Fruit fly (Drosophila melanogaster) whole organism, prepupa: ENCODE results near the gene CG6661.

ENCODE experiments used
- Blimp-1 ChIP-seq: fragments of 200-800 bp; sonication (Bioruptor generic); optimal IDR thresholded peaks from 3 replicates; lab custom pipeline; 2017; ENCODE audit warnings: missing biosample characterization, missing genetic modification characterization, mild to moderate bottlenecking, moderate library complexity, missing genetic modification reagents
- CG10669 ChIP-seq: fragments of 200-800 bp; sonication (Bioruptor generic); optimal IDR thresholded peaks from 3 replicates; lab custom pipeline; 2018; ENCODE audit warnings: missing biosample characterization, mild to moderate bottlenecking, missing genetic modification characterization, moderate library complexity
- CG15336 ChIP-seq: fragments of 200-800 bp; sonication (Bioruptor generic); IDR thresholded peaks from 2 replicates; pipeline ENCODE4 v1.3.6; 2022; ENCODE audit warnings: missing biosample characterization, missing genetic modification characterization
- CG1621 ChIP-seq: fragments of 200-800 bp; sonication (Bioruptor generic); optimal IDR thresholded peaks from 3 replicates; lab custom pipeline; 2018; ENCODE audit warnings: missing biosample characterization, mild to moderate bottlenecking, missing genetic modification characterization
- CG3032 ChIP-seq: fragments of 200-800 bp; optimal IDR thresholded peaks from 2 replicates; lab custom pipeline; 2019; ENCODE audit warnings: missing biosample characterization, mild to moderate bottlenecking, missing genetic modification characterization, moderate library complexity
- CG31627 ChIP-seq: fragments of 200-800 bp; sonication (Bioruptor generic); optimal IDR thresholded peaks from 3 replicates; lab custom pipeline; 2016; ENCODE audit warnings: missing biosample characterization, missing genetic modification characterization
- CG34406 ChIP-seq: fragments of 200-800 bp; sonication (Bioruptor generic); optimal IDR thresholded peaks from 3 replicates; lab custom pipeline; 2016; ENCODE audit warnings: missing biosample characterization, missing genetic modification characterization
- CG3919 ChIP-seq: fragments of 200-800 bp; sonication (Bioruptor generic); optimal IDR thresholded peaks from 3 replicates; lab custom pipeline; 2016; ENCODE audit warnings: missing biosample characterization, missing genetic modification characterization
- CG6276 ChIP-seq: fragments of 200-800 bp; sonication (Bioruptor generic); optimal IDR thresholded peaks from 2 replicates; lab custom pipeline; 2017; ENCODE audit warnings: missing biosample characterization, mild to moderate bottlenecking, missing genetic modification characterization
- CG6792 ChIP-seq: fragments of 200-800 bp; sonication (Bioruptor generic); optimal IDR thresholded peaks from 3 replicates; lab custom pipeline; 2016; ENCODE audit warnings: missing biosample characterization, missing genetic modification characterization
- CG6808 ChIP-seq: fragments of 200-800 bp; sonication (Bioruptor generic); optimal IDR thresholded peaks from 3 replicates; lab custom pipeline; 2017; ENCODE audit warnings: missing biosample characterization, missing genetic modification characterization, mild to moderate bottlenecking, moderate library complexity, missing genetic modification reagents
- CG7368 ChIP-seq: fragments of 200-800 bp; sonication (Bioruptor generic); optimal IDR thresholded peaks from 3 replicates; lab custom pipeline; 2016; ENCODE audit warnings: missing biosample characterization, missing genetic modification characterization
- Eip75B ChIP-seq: fragments of 200-800 bp; sonication (Bioruptor generic); optimal IDR thresholded peaks from 3 replicates; lab custom pipeline; 2016; ENCODE audit warnings: missing biosample characterization, missing genetic modification characterization
- Eip78C ChIP-seq: fragments of 200-800 bp; sonication (Bioruptor generic); peaks from one replicate; lab custom pipeline; 2016; ENCODE audit warnings: missing biosample characterization, missing genetic modification characterization
- Eip93F ChIP-seq: fragments of 200-800 bp; sonication (Bioruptor generic); optimal IDR thresholded peaks from 2 replicates; lab custom pipeline; 2016; ENCODE audit warnings: missing biosample characterization, mild to moderate bottlenecking, missing genetic modification characterization
- Ets96B ChIP-seq: fragments of 200-800 bp; optimal IDR thresholded peaks from 2 replicates; lab custom pipeline; 2019; ENCODE audit warnings: missing biosample characterization, mild to moderate bottlenecking, missing genetic modification characterization, moderate library complexity
- Gug ChIP-seq: fragments of 200-800 bp; sonication (Bioruptor generic); IDR thresholded peaks from 2 replicates; pipeline ENCODE4 v1.3.6; 2022; ENCODE audit warnings: missing biosample characterization, missing genetic modification characterization
- Hr38 ChIP-seq: sonication (Bioruptor generic); optimal IDR thresholded peaks from 2 replicates; lab custom pipeline; 2016; ENCODE audit warnings: missing biosample characterization, missing genetic modification characterization
- Hr39 ChIP-seq: fragments of 200-800 bp; sonication (Bioruptor generic); optimal IDR thresholded peaks from 2 replicates; lab custom pipeline; 2016; ENCODE audit warnings: missing biosample characterization, missing genetic modification characterization
- Hr4 ChIP-seq: fragments of 200-800 bp; sonication (Bioruptor generic); optimal IDR thresholded peaks from 3 replicates; lab custom pipeline; 2016; ENCODE audit warnings: missing biosample characterization, missing genetic modification characterization
- Lpt ChIP-seq: fragments of 200-800 bp; sonication (Bioruptor generic); optimal IDR thresholded peaks from 3 replicates; lab custom pipeline; 2016; ENCODE audit warnings: missing biosample characterization, missing genetic modification characterization
- Met ChIP-seq: fragments of 200-800 bp; sonication (Bioruptor generic); optimal IDR thresholded peaks from 3 replicates; lab custom pipeline; 2016; ENCODE audit warnings: missing biosample characterization, missing genetic modification characterization
- OdsH ChIP-seq: fragments of 200-800 bp; sonication (Bioruptor generic); optimal IDR thresholded peaks from 3 replicates; lab custom pipeline; 2016; ENCODE audit warnings: missing biosample characterization, missing genetic modification characterization
- Sox14 ChIP-seq: fragments of 200-800 bp; sonication (Bioruptor generic); optimal IDR thresholded peaks from 3 replicates; lab custom pipeline; 2016; ENCODE audit warnings: missing biosample characterization, missing genetic modification characterization
- Sox15 ChIP-seq: fragments of 200-800 bp; sonication (Bioruptor generic); optimal IDR thresholded peaks from 3 replicates; lab custom pipeline; 2016; ENCODE audit warnings: missing biosample characterization, missing genetic modification characterization
- acj6 ChIP-seq: fragments of 200-800 bp; sonication (Bioruptor generic); optimal IDR thresholded peaks from 3 replicates; lab custom pipeline; 2016; ENCODE audit warnings: missing biosample characterization, missing genetic modification characterization
- dac ChIP-seq: fragments of 200-800 bp; sonication (Bioruptor generic); optimal IDR thresholded peaks from 2 replicates; lab custom pipeline; 2017; ENCODE audit warnings: missing biosample characterization, mild to moderate bottlenecking, missing genetic modification characterization
- eg ChIP-seq: fragments of 200-800 bp; sonication (Bioruptor generic); IDR thresholded peaks from 3 replicates; pipeline ENCODE4 v1.3.6; 2022; ENCODE audit warnings: missing biosample characterization, missing genetic modification characterization
- esn ChIP-seq: fragments of 200-800 bp; sonication (Bioruptor generic); optimal IDR thresholded peaks from 2 replicates; lab custom pipeline; 2016; ENCODE audit warnings: missing biosample characterization, mild to moderate bottlenecking, missing genetic modification characterization, moderate library complexity
- fd85E ChIP-seq: fragments of 200-800 bp; sonication (Bioruptor generic); optimal IDR thresholded peaks from 3 replicates; lab custom pipeline; 2016; ENCODE audit warnings: missing biosample characterization, missing genetic modification characterization
- fkh ChIP-seq: fragments of 200-800 bp; sonication (Bioruptor generic); optimal IDR thresholded peaks from 3 replicates; lab custom pipeline; 2017; ENCODE audit warnings: missing biosample characterization, mild to moderate bottlenecking, missing genetic modification characterization, moderate library complexity
- lz ChIP-seq: fragments of 200-800 bp; sonication (Bioruptor generic); optimal IDR thresholded peaks from 3 replicates; lab custom pipeline; 2016; ENCODE audit warnings: missing biosample characterization, missing genetic modification characterization
- salr ChIP-seq, 2 experiments: fragments of 200-800 bp; sonication (Bioruptor generic); optimal IDR thresholded peaks; 3 replicates each; lab custom pipeline; 2016 to 2018; ENCODE audit warnings: missing biosample characterization in 2 of 2, missing genetic modification characterization in 2 of 2, mild to moderate bottlenecking in 1 of 2
- spab ChIP-seq: fragments of 200-800 bp; sonication (Bioruptor generic); optimal IDR thresholded peaks from 2 replicates; lab custom pipeline; 2017; ENCODE audit warnings: missing biosample characterization, mild to moderate bottlenecking, missing genetic modification characterization, missing genetic modification reagents
- ss ChIP-seq, 2 experiments: fragments of 200-800 bp; sonication (Bioruptor generic); optimal IDR thresholded peaks; 2 replicates in 1 of 2; 3 replicates in 1 of 2; lab custom pipeline; 2017 to 2018; ENCODE audit warnings: mild to moderate bottlenecking in 2 of 2, missing biosample characterization in 2 of 2, missing genetic modification characterization in 2 of 2, moderate library complexity in 1 of 2
- svp ChIP-seq: fragments of 200-800 bp; sonication (Bioruptor generic); peaks from one replicate; lab custom pipeline; 2016; ENCODE audit warnings: missing biosample characterization, missing genetic modification characterization

The CG6661 gene

dm6 chr3L:14075472-14075871 lies 40.9 kb downstream of the CG6661 start, which contains the start of gene btl:
Gene btl (plus strand): TSS chr3L:14075772.
- TF ChIP-seq Hr39 (GFP tag; lab: Kevin White, UChicago) (no peak), Eip78C (no peak), CG6276 (GFP tag; lab: Kevin White, UChicago) (no peak), acj6 (GFP tag; lab: Kevin White, UChicago) (no peak), Sox15 (no peak), Hr4 (no peak), Eip75B (GFP tag; lab: Kevin White, UChicago) (no peak), svp (GFP tag; lab: Kevin White, UChicago) (no peak), Eip93F (GFP tag; lab: Kevin White, UChicago) (no peak), Met (GFP tag; lab: Kevin White, UChicago) (no peak), Ets96B (tag; lab: Kevin White, UChicago) (no peak), CG34406 (GFP tag; lab: Kevin White, UChicago) (no peak), Blimp-1 (GFP tag; lab: Kevin White, UChicago) (no peak), CG31627 (no peak), fkh (GFP tag; lab: Kevin White, UChicago) (no peak)
- TF ChIP-seq, all 60 proteins: peak for 0

- TF ChIP-seq dac (GFP tag; lab: Kevin White, UChicago) = no peak
- TF ChIP-seq CG10669 = no peak
- TF ChIP-seq Met (GFP tag; lab: Kevin White, UChicago) = no peak
These were observed 42.0 kb downstream of the CG6661 start for dm6 chr3L:14076559-14076958.

dm6 chr3L:14078227-14078626 lies 43.7 kb downstream of the CG6661 start:
- TF ChIP-seq CG3919 (GFP tag; lab: Kevin White, UChicago) (no peak), Eip78C (peak; percentile 58)
- TF ChIP-seq, all 60 proteins: peak for 1

- TF ChIP-seq CG7368 (no peak), Met (GFP tag; lab: Kevin White, UChicago) (peak; percentile 11), OdsH (GFP tag; lab: Kevin White, UChicago) (no peak), CG15336 (GFP tag; lab: Robert Waterston, UW) (no peak), salr (GFP tag; optimal IDR thresholded peaks at IDR 0.05; lab: Kevin White, UChicago) (no peak), CG3032 (tag; lab: Kevin White, UChicago) (no peak), svp (GFP tag; lab: Kevin White, UChicago) (peak; percentile 81), Eip78C (peak; percentile 71), fd85E (GFP tag; lab: Kevin White, UChicago) (no peak), fkh (GFP tag; lab: Kevin White, UChicago) (no peak), Lpt (GFP tag; lab: Kevin White, UChicago) (no peak), Hr39 (GFP tag; lab: Kevin White, UChicago) (no peak), esn (GFP tag; lab: Kevin White, UChicago) (peak; percentile 38), eg (no peak), CG6792 (no peak), Sox14 (no peak), CG1621 (no peak), CG31627 (no peak), lz (GFP tag; lab: Kevin White, UChicago) (peak; percentile 14), Hr38 (GFP tag; lab: Kevin White, UChicago) (no peak), acj6 (GFP tag; lab: Kevin White, UChicago) (peak; percentile 0), spab (GFP tag; lab: Kevin White, UChicago) (no peak), Eip93F (GFP tag; lab: Kevin White, UChicago) (no peak), CG6276 (GFP tag; lab: Kevin White, UChicago) (no peak), Blimp-1 (GFP tag; lab: Kevin White, UChicago) (no peak), ss (GFP tag; optimal IDR thresholded peaks at IDR 0.05; lab: Kevin White, UChicago) (no peak), CG6808 (GFP tag; lab: Kevin White, UChicago) (no peak), Sox15 (no peak), Gug (GFP tag; lab: Robert Waterston, UW) (no peak)
These were observed 44.6 kb downstream of the CG6661 start for dm6 chr3L:14079224-14079623.
